Fruit fly (Drosophila melanogaster) whole organism, prepupa: ENCODE results near the gene CG17109.

Experiments used
- CG1621 ChIP-seq: fragments of 200-800 bp; sonication (Bioruptor generic); optimal IDR thresholded peaks from 3 replicates; lab custom pipeline; 2018; ENCODE audit warnings: missing biosample characterization, mild to moderate bottlenecking, missing genetic modification characterization
- CG16779 ChIP-seq: fragments of 200-800 bp; sonication (Bioruptor generic); optimal IDR thresholded peaks from 3 replicates; lab custom pipeline; 2017; ENCODE audit warnings: missing biosample characterization, mild to moderate bottlenecking, missing genetic modification characterization
- CG32006 ChIP-seq: fragments of 200-800 bp; sonication (Bioruptor generic); optimal IDR thresholded peaks from 3 replicates; lab custom pipeline; 2017; ENCODE audit warnings: missing biosample characterization, mild to moderate bottlenecking, missing genetic modification characterization
- CG34406 ChIP-seq: fragments of 200-800 bp; sonication (Bioruptor generic); optimal IDR thresholded peaks from 3 replicates; lab custom pipeline; 2016; ENCODE audit warnings: missing biosample characterization, missing genetic modification characterization
- Hr38 ChIP-seq: sonication (Bioruptor generic); optimal IDR thresholded peaks from 2 replicates; lab custom pipeline; 2016; ENCODE audit warnings: missing biosample characterization, missing genetic modification characterization
- achi ChIP-seq: fragments of 200-800 bp; sonication (Bioruptor generic); optimal IDR thresholded peaks from 3 replicates; lab custom pipeline; 2016; ENCODE audit warnings: missing biosample characterization, missing genetic modification characterization
- cyc ChIP-seq: fragments of 200-800 bp; sonication (Bioruptor generic); optimal IDR thresholded peaks from 3 replicates; lab custom pipeline; 2016; ENCODE audit warnings: missing biosample characterization, missing genetic modification characterization
- pdm3 ChIP-seq: fragments of 200-800 bp; sonication (Bioruptor generic); optimal IDR thresholded peaks from 3 replicates; lab custom pipeline; 2016; ENCODE audit warnings: missing biosample characterization, missing genetic modification characterization

dm6 chr3R:23131341-23131884, 35.9 kb downstream of the CG17109 start:
- TF ChIP-seq CG1621 (tag; lab: Kevin White, UChicago): no peak
- no peak for TF ChIP-seq CG16779 (tag; lab: Kevin White, UChicago)
- TF ChIP-seq Hr38 (GFP tag; lab: Kevin White, UChicago): no peak
- no peak for TF ChIP-seq achi (GFP tag; lab: Kevin White, UChicago)
- TF ChIP-seq cyc (GFP tag; lab: Kevin White, UChicago): no peak
- TF ChIP-seq CG32006 (GFP tag; lab: Kevin White, UChicago): no peak
- no peak for TF ChIP-seq pdm3 (GFP tag; lab: Kevin White, UChicago)
- no peak for TF ChIP-seq CG34406
